Fruit fly (Drosophila melanogaster) whole organism, embryonic: Measurements from ENCODE around the gene STUB1.

Experiments used
- Adf1 ChIP-seq: fragments of 200-800 bp; sonication (Bioruptor generic); IDR thresholded peaks from 2 replicates; pipeline ENCODE4 v1.3.6; 2022; ENCODE audit warnings: missing biosample characterization, missing genetic modification characterization
- BtbVII ChIP-seq: fragments of 200-800 bp; sonication (Bioruptor generic); optimal IDR thresholded peaks from 3 replicates; lab custom pipeline; 2017; ENCODE audit warnings: missing biosample characterization, mild to moderate bottlenecking, missing genetic modification characterization
- CG12236 ChIP-seq: fragments of 200-800 bp; sonication (Bioruptor generic); optimal IDR thresholded peaks from 2 replicates; lab custom pipeline; 2016; ENCODE audit warnings: missing biosample characterization, missing genetic modification characterization
- CG14667 ChIP-seq: fragments of 200-800 bp; sonication (Bioruptor generic); IDR thresholded peaks from 2 replicates; pipeline ENCODE4 v1.3.6; 2022; ENCODE audit warnings: missing biosample characterization, missing genetic modification characterization
- CG14860 ChIP-seq: fragments of 200-800 bp; sonication (Bioruptor generic); IDR thresholded peaks from 3 replicates; pipeline ENCODE4 v1.3.6; 2022; ENCODE audit warnings: missing biosample characterization, missing genetic modification characterization; ENCODE audit not compliant: partially characterized antibody
- CG15073 ChIP-seq: fragments of 200-800 bp; sonication (Bioruptor generic); optimal IDR thresholded peaks from 2 replicates; lab custom pipeline; 2016; ENCODE audit warnings: missing biosample characterization, missing genetic modification characterization
- CG16813 ChIP-seq: fragments of 200-800 bp; sonication (Bioruptor generic); IDR thresholded peaks from 3 replicates; pipeline ENCODE4 v1.3.6; 2022; ENCODE audit warnings: missing biosample characterization, missing genetic modification characterization; ENCODE audit not compliant: partially characterized antibody
- CG18262 ChIP-seq: fragments of 200-800 bp; optimal IDR thresholded peaks from 3 replicates; lab custom pipeline; 2019; ENCODE audit warnings: missing biosample characterization, mild to moderate bottlenecking, missing genetic modification characterization, moderate library complexity
- CG18619 ChIP-seq: fragments of 200-800 bp; sonication (Bioruptor generic); optimal IDR thresholded peaks from 3 replicates; lab custom pipeline; 2017; ENCODE audit warnings: missing biosample characterization, mild to moderate bottlenecking, missing genetic modification characterization
- CG2678 ChIP-seq: fragments of 200-800 bp; sonication (Bioruptor generic); optimal IDR thresholded peaks from 3 replicates; lab custom pipeline; 2019; ENCODE audit warnings: missing biosample characterization, mild to moderate bottlenecking, missing genetic modification characterization, moderate library complexity
- CG30020 ChIP-seq: fragments of 200-800 bp; optimal IDR thresholded peaks from 2 replicates; lab custom pipeline; 2019; ENCODE audit warnings: missing biosample characterization, mild to moderate bottlenecking, missing genetic modification characterization, moderate library complexity
- CG3407 ChIP-seq: fragments of 200-800 bp; sonication (Bioruptor generic); optimal IDR thresholded peaks from 2 replicates; lab custom pipeline; 2018; ENCODE audit warnings: missing biosample characterization, mild to moderate bottlenecking, missing genetic modification characterization
- CG34422 ChIP-seq: fragments of 200-800 bp; sonication (Bioruptor generic); IDR thresholded peaks from 3 replicates; pipeline ENCODE4 v1.3.6; 2022; ENCODE audit warnings: missing biosample characterization, missing genetic modification characterization
- CG4282 ChIP-seq: fragments of 200-800 bp; sonication (Bioruptor generic); optimal IDR thresholded peaks from 2 replicates; lab custom pipeline; 2016; ENCODE audit warnings: missing biosample characterization, missing genetic modification characterization
- CG43689 ChIP-seq: fragments of 200-800 bp; sonication (Bioruptor generic); IDR thresholded peaks from 2 replicates; pipeline ENCODE4 v1.3.6; 2022; ENCODE audit warnings: missing biosample characterization, missing genetic modification characterization
- CG4820 ChIP-seq: fragments of 200-800 bp; sonication (Bioruptor generic); optimal IDR thresholded peaks from 3 replicates; lab custom pipeline; 2016; ENCODE audit warnings: missing biosample characterization, missing genetic modification characterization
- CG5180 ChIP-seq: fragments of 200-800 bp; sonication (Bioruptor generic); optimal IDR thresholded peaks from 3 replicates; lab custom pipeline; 2017; ENCODE audit warnings: missing biosample characterization, missing genetic modification characterization, mild to moderate bottlenecking, moderate library complexity, missing genetic modification reagents
- CG5245 ChIP-seq: fragments of 200-800 bp; sonication (Bioruptor generic); optimal IDR thresholded peaks from 3 replicates; lab custom pipeline; 2016; ENCODE audit warnings: missing biosample characterization, missing genetic modification characterization
- CG9609 ChIP-seq: fragments of 200-800 bp; sonication (Bioruptor generic); optimal IDR thresholded peaks from 3 replicates; lab custom pipeline; 2016; ENCODE audit warnings: missing biosample characterization, missing genetic modification characterization
- D19A ChIP-seq: fragments of 200-800 bp; optimal IDR thresholded peaks from 3 replicates; lab custom pipeline; 2019; ENCODE audit warnings: missing biosample characterization, mild to moderate bottlenecking, missing genetic modification characterization, moderate library complexity
- D19B ChIP-seq: fragments of 200-800 bp; sonication (Bioruptor generic); optimal IDR thresholded peaks from 2 replicates; lab custom pipeline; 2017; ENCODE audit warnings: missing biosample characterization, mild to moderate bottlenecking, missing genetic modification characterization
- E2f1 ChIP-seq: fragments of 200-800 bp; sonication (Bioruptor generic); IDR thresholded peaks from 2 replicates; pipeline ENCODE4 v1.3.6; 2022; ENCODE audit warnings: missing biosample characterization, missing genetic modification characterization
- HHEX ChIP-seq: fragments of 200-800 bp; sonication (Bioruptor generic); optimal IDR thresholded peaks from 3 replicates; lab custom pipeline; 2017; ENCODE audit warnings: missing biosample characterization, mild to moderate bottlenecking, missing genetic modification characterization, missing genetic modification reagents
- HLH3B ChIP-seq: fragments of 200-800 bp; sonication (Bioruptor generic); IDR thresholded peaks from 2 replicates; pipeline ENCODE4 v1.3.6; 2022; ENCODE audit warnings: missing biosample characterization, missing genetic modification characterization
- Hey ChIP-seq: fragments of 200-800 bp; sonication (Bioruptor generic); optimal IDR thresholded peaks from 3 replicates; lab custom pipeline; 2018; ENCODE audit warnings: missing biosample characterization, mild to moderate bottlenecking, missing genetic modification characterization
- Hmr ChIP-seq: fragments of 200-800 bp; sonication (Bioruptor generic); optimal IDR thresholded peaks from 3 replicates; lab custom pipeline; 2017; ENCODE audit warnings: mild to moderate bottlenecking, missing biosample characterization, missing genetic modification reagents, missing genetic modification characterization
- NfI ChIP-seq: fragments of 200-800 bp; sonication (Bioruptor generic); optimal IDR thresholded peaks from 3 replicates; lab custom pipeline; 2018; ENCODE audit warnings: missing biosample characterization, mild to moderate bottlenecking, missing genetic modification characterization, moderate library complexity
- Side ChIP-seq: fragments of 200-800 bp; sonication (Bioruptor generic); optimal IDR thresholded peaks from 2 replicates; lab custom pipeline; 2016; ENCODE audit warnings: missing biosample characterization, missing genetic modification characterization
- Sry-β ChIP-seq: fragments of 200-800 bp; sonication (Bioruptor generic); optimal IDR thresholded peaks from 2 replicates; lab custom pipeline; 2018; ENCODE audit warnings: missing biosample characterization, mild to moderate bottlenecking, missing genetic modification characterization, moderate library complexity
- Taf1 ChIP-seq: fragments of 200-800 bp; sonication (Bioruptor generic); IDR thresholded peaks from 2 replicates; pipeline ENCODE4 v1.3.6; 2022; ENCODE audit warnings: missing biosample characterization, missing genetic modification characterization
- Xbp1 ChIP-seq: fragments of 200-800 bp; sonication (Bioruptor generic); optimal IDR thresholded peaks from 3 replicates; lab custom pipeline; 2016; ENCODE audit warnings: missing biosample characterization, mild to moderate bottlenecking, missing genetic modification characterization
- az2 ChIP-seq: fragments of 200-800 bp; sonication (Bioruptor generic); optimal IDR thresholded peaks from 3 replicates; lab custom pipeline; 2016; ENCODE audit warnings: missing biosample characterization, missing genetic modification characterization
- cato ChIP-seq: fragments of 200-800 bp; sonication (Bioruptor generic); optimal IDR thresholded peaks from 2 replicates; lab custom pipeline; 2016; ENCODE audit warnings: missing biosample characterization, missing genetic modification characterization, borderline replicate concordance
- cg ChIP-seq: fragments of 200-800 bp; sonication (Bioruptor generic); optimal IDR thresholded peaks from 3 replicates; lab custom pipeline; 2019; ENCODE audit warnings: missing biosample characterization, mild to moderate bottlenecking, missing genetic modification characterization, moderate library complexity
- crol ChIP-seq: fragments of 200-800 bp; sonication (Bioruptor generic); IDR thresholded peaks from 2 replicates; pipeline ENCODE4 v1.3.6; 2022; ENCODE audit warnings: missing biosample characterization, missing genetic modification characterization
- ewg ChIP-seq: fragments of 200-800 bp; sonication (Bioruptor generic); optimal IDR thresholded peaks from 3 replicates; lab custom pipeline; 2017; ENCODE audit warnings: mild to moderate bottlenecking, missing biosample characterization, missing genetic modification reagents, missing genetic modification characterization
- fd64A ChIP-seq: fragments of 200-800 bp; sonication (Bioruptor generic); optimal IDR thresholded peaks from 3 replicates; lab custom pipeline; 2018; ENCODE audit warnings: missing biosample characterization, mild to moderate bottlenecking, missing genetic modification characterization
- fru ChIP-seq: fragments of >200 bp; optimal IDR thresholded peaks from 2 replicates; lab custom pipeline; 2017
- ftz-f1 ChIP-seq: fragments of 200-800 bp; sonication (Bioruptor generic); optimal IDR thresholded peaks from 2 replicates; lab custom pipeline; 2016; ENCODE audit warnings: missing biosample characterization, missing genetic modification characterization
- gem ChIP-seq: fragments of 200-800 bp; sonication (Bioruptor generic); optimal IDR thresholded peaks from 2 replicates; lab custom pipeline; 2019; ENCODE audit warnings: missing biosample characterization, mild to moderate bottlenecking, missing genetic modification characterization, moderate library complexity
- kni ChIP-seq: fragments of 200-800 bp; sonication (Bioruptor generic); optimal IDR thresholded peaks from 3 replicates; lab custom pipeline; 2017; ENCODE audit warnings: mild to moderate bottlenecking, missing biosample characterization, missing genetic modification reagents, missing genetic modification characterization
- lbe ChIP-seq: fragments of 200-800 bp; sonication (Bioruptor generic); optimal IDR thresholded peaks from 2 replicates; lab custom pipeline; 2016; ENCODE audit warnings: missing biosample characterization, mild to moderate bottlenecking, missing genetic modification characterization
- lola ChIP-seq, 3 experiments: fragments of >200 bp in 2 of 3; fragments of 200-800 bp in 1 of 3; sonication (Bioruptor generic) in 1 of 3; optimal IDR thresholded peaks; 2 replicates each; lab custom pipeline; 2017 to 2019; ENCODE audit warnings: missing biosample characterization in 3 of 3, missing genetic modification characterization in 3 of 3, mild to moderate bottlenecking in 1 of 3, moderate library complexity in 1 of 3
- oc ChIP-seq: fragments of 200-800 bp; sonication (Bioruptor generic); optimal IDR thresholded peaks from 2 replicates; lab custom pipeline; 2018; ENCODE audit warnings: missing biosample characterization, mild to moderate bottlenecking, missing genetic modification characterization, moderate library complexity
- org-1 ChIP-seq: fragments of 200-800 bp; sonication (Bioruptor generic); optimal IDR thresholded peaks from 2 replicates; lab custom pipeline; 2017; ENCODE audit warnings: missing biosample characterization, missing genetic modification characterization
- pnt ChIP-seq: fragments of 200-800 bp; sonication (Bioruptor generic); optimal IDR thresholded peaks from 3 replicates; lab custom pipeline; 2016; ENCODE audit warnings: missing biosample characterization, missing genetic modification characterization
- psq ChIP-seq: fragments of 200-800 bp; sonication (Bioruptor generic); optimal IDR thresholded peaks from 2 replicates; lab custom pipeline; 2017; ENCODE audit warnings: missing biosample characterization, missing genetic modification characterization
- sim ChIP-seq: fragments of 200-800 bp; sonication (Bioruptor generic); IDR thresholded peaks from 2 replicates; pipeline ENCODE4 v1.3.6; 2022; ENCODE audit warnings: missing biosample characterization, missing genetic modification characterization
- tna ChIP-seq: fragments of 200-800 bp; sonication (Bioruptor generic); IDR thresholded peaks from 2 replicates; pipeline ENCODE4 v1.3.6; 2022; ENCODE audit warnings: missing biosample characterization, missing genetic modification characterization; ENCODE audit not compliant: partially characterized antibody
- vvl ChIP-seq: fragments of 200-800 bp; sonication (Bioruptor generic); IDR thresholded peaks from 2 replicates; pipeline ENCODE4 v1.3.6; 2022; ENCODE audit warnings: missing biosample characterization, missing genetic modification characterization

STUB1 gene

dm6 chr2L:10408122-10408576, 29.2 kb upstream of the STUB1 start, which contains the start of the genes Ip259 and RpS27A (continued):
- TF ChIP-seq fru (lab: Kevin White, UChicago), result no peak
- TF ChIP-seq Xbp1 (GFP tag; lab: Kevin White, UChicago), result peak; percentile 75
- TF ChIP-seq CG4820 (GFP tag; lab: Kevin White, UChicago), result peak; percentile 45
- TF ChIP-seq CG34422 (GFP tag; lab: Robert Waterston, UW), result peak; percentile 83; the same call in 2 of the 3 replicates
- TF ChIP-seq fd64A (GFP tag; lab: Kevin White, UChicago), result peak; percentile 66
- no peak for TF ChIP-seq kni (GFP tag; lab: Kevin White, UChicago)
- TF ChIP-seq cato (GFP tag; lab: Kevin White, UChicago), result peak; percentile 36
- peak; percentile 55 for TF ChIP-seq az2 (GFP tag; lab: Kevin White, UChicago)
- peak; percentile 46 for TF ChIP-seq CG5180
- peak; percentile 93 for TF ChIP-seq NfI (GFP tag; lab: Kevin White, UChicago)
- peak in 1 of 3 experiments; percentile 36 for TF ChIP-seq lola (GFP tag; optimal IDR thresholded peaks at IDR 0.05; lab: Kevin White, UChicago)
- no peak for TF ChIP-seq CG43689 (GFP tag; lab: Robert Waterston, UW)
- peak; percentile 61; the same call in 1 of the 2 replicates for TF ChIP-seq E2f1 (GFP tag; lab: Robert Waterston, UW)
- no peak for TF ChIP-seq Hmr (GFP tag; lab: Kevin White, UChicago)
- peak; percentile 62 for TF ChIP-seq CG9609 (GFP tag; lab: Kevin White, UChicago)
- peak; percentile 84 for TF ChIP-seq CG18619 (GFP tag; lab: Kevin White, UChicago)
- TF ChIP-seq CG14667, result no peak; the same call in 1 of the 2 replicates
- TF ChIP-seq sim (GFP tag; lab: Robert Waterston, UW), result peak; percentile 64; the same call in 1 of the 2 replicates
- no peak for TF ChIP-seq CG15073 (GFP tag; lab: Kevin White, UChicago)
- TF ChIP-seq org-1 (GFP tag; lab: Kevin White, UChicago), result peak; percentile 40
- TF ChIP-seq ewg (GFP tag; lab: Kevin White, UChicago), result peak; percentile 64
- peak; percentile 27 for TF ChIP-seq psq (GFP tag; lab: Kevin White, UChicago)
- TF ChIP-seq pnt (GFP tag; lab: Kevin White, UChicago), result no peak
- no peak for TF ChIP-seq CG16813 (GFP tag; lab: Robert Waterston, UW)
- TF ChIP-seq CG14860 (GFP tag; lab: Robert Waterston, UW), result no peak
- TF ChIP-seq HLH3B (GFP tag; lab: Robert Waterston, UW), result peak; percentile 73; the same call in 1 of the 2 replicates
- TF ChIP-seq Hey (tag; lab: Kevin White, UChicago), result no peak
- TF ChIP-seq Sry-β (GFP tag; lab: Kevin White, UChicago), result peak; percentile 53
- TF ChIP-seq CG30020, result peak; percentile 99
- no peak for TF ChIP-seq gem (tag; lab: Kevin White, UChicago)
- peak; percentile 9 for TF ChIP-seq CG12236 (GFP tag; lab: Kevin White, UChicago)
- no peak for TF ChIP-seq Taf1
- no peak for TF ChIP-seq oc
- peak; percentile 45 for TF ChIP-seq D19A (tag; lab: Kevin White, UChicago)
- peak; percentile 54 for TF ChIP-seq CG18262
- no peak for TF ChIP-seq CG2678 (tag; lab: Kevin White, UChicago)
- no peak; the same call in 1 of the 2 replicates for TF ChIP-seq tna
- TF ChIP-seq lbe (GFP tag; lab: Kevin White, UChicago), result peak; percentile 61
- TF ChIP-seq CG3407 (GFP tag; lab: Kevin White, UChicago), result peak; percentile 70
- TF ChIP-seq BtbVII (GFP tag; lab: Kevin White, UChicago), result peak; percentile 61
- peak; percentile 82 for TF ChIP-seq HHEX (GFP tag; lab: Kevin White, UChicago)
- peak; percentile 75 for TF ChIP-seq Side (GFP tag; lab: Kevin White, UChicago)
- no peak for TF ChIP-seq crol
- no peak for TF ChIP-seq ftz-f1
- TF ChIP-seq CG4282 (GFP tag; lab: Kevin White, UChicago), result no peak
- peak; percentile 37 for TF ChIP-seq Adf1
- TF ChIP-seq CG5245, result peak; percentile 7
- TF ChIP-seq vvl, result peak; percentile 87
- peak; percentile 56 for TF ChIP-seq D19B (GFP tag; lab: Kevin White, UChicago)
- TF ChIP-seq cg, result no peak
